Fruit fly (Drosophila melanogaster) whole organism, prepupa: ENCODE data around the gene Mgat2.

Source experiments
- CG16779 ChIP-seq: fragments of 200-800 bp; sonication (Bioruptor generic); optimal IDR thresholded peaks from 3 replicates; lab custom pipeline; 2017; ENCODE audit warnings: missing biosample characterization, mild to moderate bottlenecking, missing genetic modification characterization
- dsx ChIP-seq: fragments of 200-800 bp; optimal IDR thresholded peaks from 3 replicates; lab custom pipeline; 2019; ENCODE audit warnings: missing biosample characterization, mild to moderate bottlenecking, missing genetic modification characterization, moderate library complexity; ENCODE audit not compliant: poor library complexity, severe bottlenecking

- TF ChIP-seq CG16779, result no peak
- TF ChIP-seq dsx (GFP tag; lab: Kevin White, UChicago), result no peak
Measured at dm6 chr3R:30051933-30052332, 29.9 kb upstream of the Mgat2 start, which contains the start of gene CG15528.
